Worm (Caenorhabditis elegans) whole organism, L1 larva: ENCODE results near the gene T05B11.4.

Source experiments
- aha-1 ChIP-seq: fragments of 150-350 bp; optimal IDR thresholded peaks from 2 replicates; lab custom pipeline; 2014; ENCODE audit warnings: missing biosample characterization, missing genetic modification characterization
- ceh-88 ChIP-seq: fragments of 200-800 bp; sonication (Bioruptor generic); IDR thresholded peaks from 2 replicates; pipeline ENCODE4 v1.3.6; 2022; ENCODE audit warnings: missing genetic modification characterization, missing compliant biosample characterization
- elt-3 ChIP-seq, 6 experiments: fragments of 150-350 bp in 1 of 6; sonication (generic microtip); optimal IDR thresholded peaks; 2 replicates each; lab custom pipeline; 2017 to 2018; ENCODE audit warnings: missing biosample characterization in 6 of 6, missing genetic modification characterization in 6 of 6, inconsistent platforms in 1 of 6
- lin-13 ChIP-seq: fragments of 150-350 bp; optimal IDR thresholded peaks from 2 replicates; lab custom pipeline; 2014; ENCODE audit warnings: missing biosample characterization, missing genetic modification reagents, missing genetic modification characterization
- lin-39 ChIP-seq: fragments of 150-350 bp; optimal IDR thresholded peaks from 2 replicates; lab custom pipeline; 2014; ENCODE audit warnings: missing biosample characterization, missing genetic modification reagents, missing genetic modification characterization
- nhr-11 ChIP-seq: fragments of 150-350 bp; optimal IDR thresholded peaks from 2 replicates; lab custom pipeline; 2014; ENCODE audit warnings: missing biosample characterization, missing genetic modification characterization
- nhr-12 ChIP-seq: sonication (generic microtip); optimal IDR thresholded peaks from 2 replicates; lab custom pipeline; 2017; ENCODE audit warnings: missing biosample characterization, missing genetic modification characterization
- nhr-47 ChIP-seq: sonication (generic microtip); optimal IDR thresholded peaks from 2 replicates; lab custom pipeline; 2016; ENCODE audit warnings: mild to moderate bottlenecking, missing genetic modification characterization, moderate library complexity, missing compliant biosample characterization
- sptf-1 ChIP-seq: fragments of 150-350 bp; optimal IDR thresholded peaks from 2 replicates; lab custom pipeline; 2014; ENCODE audit warnings: missing biosample characterization, missing genetic modification characterization
- unc-30 ChIP-seq: sonication (generic microtip); optimal IDR thresholded peaks from 2 replicates; lab custom pipeline; 2017; ENCODE audit warnings: missing biosample characterization, missing genetic modification characterization
- unc-62 ChIP-seq: fragments of 150-350 bp; optimal IDR thresholded peaks from 2 replicates; lab custom pipeline; 2014; ENCODE audit warnings: missing biosample characterization, missing genetic modification reagents, missing genetic modification characterization
- ztf-4 ChIP-seq: fragments of 150-350 bp; optimal IDR thresholded peaks from 2 replicates; lab custom pipeline; 2014; ENCODE audit warnings: missing biosample characterization, missing genetic modification characterization

DNA sequence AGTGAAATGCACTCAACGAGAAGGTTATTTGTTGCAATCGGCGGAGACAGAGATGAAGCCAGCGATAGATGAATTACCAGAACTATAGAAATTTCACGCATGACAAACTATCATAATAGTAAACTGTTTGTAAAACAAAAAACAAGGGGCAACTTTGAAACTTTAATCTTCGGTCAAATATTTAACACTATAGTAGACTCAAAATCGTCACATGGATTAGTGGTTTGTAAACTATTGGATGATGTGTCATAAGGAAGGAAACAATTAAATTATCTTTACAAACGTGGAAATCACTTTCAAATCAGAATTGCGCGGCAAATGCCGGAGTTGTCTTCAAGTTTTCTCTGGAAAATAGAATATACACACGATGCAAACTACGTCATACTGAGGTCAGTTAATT is 36.8 kb downstream of the T05B11.4 start, which contains the start of gene ZK105.5:
- TF ChIP-seq ceh-88 (GFP tag; lab: Robert Waterston, UW) (no peak), lin-13 (GFP tag; lab: Kevin White, UChicago) (no peak), aha-1 (tag; lab: Kevin White, UChicago) (no peak), nhr-12 (tag; lab: Kevin White, UChicago) (no peak), elt-3 (tag; optimal IDR thresholded peaks at IDR 0.05; lab: Kevin White, UChicago) (no peak), nhr-11 (tag; lab: Kevin White, UChicago) (no peak), lin-39 (no peak), unc-62 (GFP tag; lab: Kevin White, UChicago) (no peak), unc-30 (tag; lab: Kevin White, UChicago) (no peak), ztf-4 (tag; lab: Kevin White, UChicago) (no peak), sptf-1 (tag; lab: Kevin White, UChicago) (no peak), nhr-47 (no peak)
